Worm (Caenorhabditis elegans) whole organism, L4 larva: Measurements from ENCODE around the gene pqn-18.

ENCODE experiments used
- D1046.2 ChIP-seq: fragments of 200-800 bp; sonication (Bioruptor generic); IDR thresholded peaks from 2 replicates; pipeline ENCODE4 v1.3.6; 2022; ENCODE audit warnings: missing genetic modification characterization, missing compliant biosample characterization
- F26F4.8 ChIP-seq: fragments of 200-800 bp; sonication (Bioruptor generic); conservative IDR thresholded peaks from 2 replicates; pipeline ENCODE4 v1.3.6; 2022; ENCODE audit warnings: missing genetic modification characterization, missing compliant biosample characterization
- F44E2.7 ChIP-seq: fragments of 200-800 bp; sonication (Bioruptor generic); IDR thresholded peaks from 2 replicates; pipeline ENCODE4 v2.1.2; 2022; ENCODE audit warnings: missing genetic modification characterization, missing compliant biosample characterization
- F49E8.2 ChIP-seq: sonication (generic microtip); optimal IDR thresholded peaks from 2 replicates; lab custom pipeline; 2016; ENCODE audit warnings: missing compliant biosample characterization, mild to moderate bottlenecking, missing genetic modification characterization, borderline replicate concordance
- R02D3.7 ChIP-seq: fragments of 150-350 bp; sonication (generic microtip); optimal IDR thresholded peaks from 3 replicates; lab custom pipeline; 2014; ENCODE audit warnings: missing biosample characterization, missing genetic modification characterization
- Y105C5A.15 ChIP-seq: fragments of 200-800 bp; sonication (Bioruptor generic); IDR thresholded peaks from 2 replicates; pipeline ENCODE4 v1.3.6; 2022; ENCODE audit warnings: missing genetic modification characterization, missing compliant biosample characterization
- aly-2 ChIP-seq: sonication (generic microtip); optimal IDR thresholded peaks from 2 replicates; lab custom pipeline; 2018; ENCODE audit warnings: missing biosample characterization, missing genetic modification characterization
- arid-1 ChIP-seq: fragments of 200-800 bp; sonication (Bioruptor generic); conservative IDR thresholded peaks from 2 replicates; pipeline ENCODE4 v1.3.6; 2022; ENCODE audit warnings: missing genetic modification reagents, missing genetic modification characterization, missing compliant biosample characterization
- attf-4 ChIP-seq: sonication (generic microtip); optimal IDR thresholded peaks from 3 replicates; lab custom pipeline; 2017; ENCODE audit warnings: missing biosample characterization, missing genetic modification characterization
- ceh-28 ChIP-seq: fragments of 150-350 bp; optimal IDR thresholded peaks from 2 replicates; lab custom pipeline; 2014; ENCODE audit warnings: missing biosample characterization, missing genetic modification reagents, missing genetic modification characterization
- ceh-32 ChIP-seq: sonication (generic microtip); optimal IDR thresholded peaks from 2 replicates; lab custom pipeline; 2016; ENCODE audit warnings: mild to moderate bottlenecking, missing genetic modification characterization, missing compliant biosample characterization; ENCODE audit not compliant: poor library complexity
- ceh-82 ChIP-seq: sonication (generic microtip); optimal IDR thresholded peaks from 2 replicates; lab custom pipeline; 2017; ENCODE audit warnings: missing biosample characterization, missing genetic modification characterization
- cey-2 ChIP-seq: sonication (generic microtip); optimal IDR thresholded peaks from 3 replicates; lab custom pipeline; 2017; ENCODE audit warnings: missing genetic modification characterization, mild to moderate bottlenecking, missing compliant biosample characterization, antibody characterized with exemption, borderline replicate concordance; ENCODE audit not compliant: insufficient read depth
- ctbp-1 ChIP-seq: fragments of 200-800 bp; sonication (Bioruptor generic); IDR thresholded peaks from 2 replicates; pipeline ENCODE4 v1.3.6; 2022; ENCODE audit warnings: missing genetic modification reagents, missing genetic modification characterization, missing compliant biosample characterization
- daf-12 ChIP-seq: fragments of 150-350 bp; optimal IDR thresholded peaks from 2 replicates; lab custom pipeline; 2014; ENCODE audit warnings: missing biosample characterization, missing genetic modification reagents, missing genetic modification characterization
- daf-16 ChIP-seq, 3 experiments: sonication (generic microtip); optimal IDR thresholded peaks; 2 replicates each; lab custom pipeline; 2016 to 2017; ENCODE audit warnings: missing genetic modification characterization in 3 of 3, missing genetic modification reagents in 3 of 3, mild to moderate bottlenecking in 2 of 3, missing compliant biosample characterization in 2 of 3, missing biosample characterization in 1 of 3, moderate library complexity in 1 of 3
- daf-8 ChIP-seq: fragments of 200-800 bp; sonication (Bioruptor generic); IDR thresholded peaks from 2 replicates; pipeline ENCODE4 v1.3.6; 2022; ENCODE audit warnings: missing genetic modification characterization, missing compliant biosample characterization
- dmd-6 ChIP-seq: fragments of 200-800 bp; sonication (Bioruptor generic); IDR thresholded peaks from 2 replicates; pipeline ENCODE4 v1.3.6; 2022; ENCODE audit warnings: missing genetic modification reagents, missing genetic modification characterization, missing compliant biosample characterization
- dmd-9 ChIP-seq: fragments of 200-800 bp; sonication (Bioruptor generic); IDR thresholded peaks from 2 replicates; pipeline ENCODE4 v1.3.6; 2022; ENCODE audit warnings: missing genetic modification reagents, missing genetic modification characterization, missing compliant biosample characterization
- dve-1 ChIP-seq: sonication (generic microtip); optimal IDR thresholded peaks from 2 replicates; lab custom pipeline; 2017; ENCODE audit warnings: antibody characterized with exemption, mild to moderate bottlenecking, missing genetic modification characterization, missing compliant biosample characterization; ENCODE audit not compliant: insufficient read depth
- fkh-10 ChIP-seq: fragments of 150-350 bp; optimal IDR thresholded peaks from 2 replicates; lab custom pipeline; 2014; ENCODE audit warnings: missing biosample characterization, missing genetic modification reagents, missing genetic modification characterization
- hif-1 ChIP-seq, 2 experiments: sonication (generic microtip); optimal IDR thresholded peaks; 2 replicates each; lab custom pipeline; 2016 to 2017; ENCODE audit warnings: missing compliant biosample characterization in 2 of 2, missing genetic modification characterization in 2 of 2, missing genetic modification reagents in 2 of 2, missing genotype in 2 of 2, mild to moderate bottlenecking in 1 of 2
- hlh-30 ChIP-seq: sonication (generic microtip); optimal IDR thresholded peaks from 2 replicates; lab custom pipeline; 2017; ENCODE audit warnings: antibody characterized with exemption, mild to moderate bottlenecking, missing genetic modification characterization, missing compliant biosample characterization; ENCODE audit not compliant: insufficient read depth
- lin-38 ChIP-seq: fragments of 200-800 bp; sonication (Bioruptor generic); IDR thresholded peaks from 2 replicates; pipeline ENCODE4 v1.3.6; 2022; ENCODE audit warnings: missing genetic modification reagents, missing genetic modification characterization, missing compliant biosample characterization
- lin-39 ChIP-seq: fragments of 150-350 bp; optimal IDR thresholded peaks from 2 replicates; lab custom pipeline; 2014; ENCODE audit warnings: missing biosample characterization, missing genetic modification reagents, missing genetic modification characterization
- madf-5 ChIP-seq, 2 experiments: fragments of 200-800 bp; sonication (Bioruptor generic); IDR thresholded peaks; 2 replicates each; pipeline ENCODE4 v1.3.6; 2022; ENCODE audit warnings: missing compliant biosample characterization in 2 of 2, missing genetic modification characterization in 2 of 2
- mdt-29 ChIP-seq: fragments of 200-800 bp; sonication (Bioruptor generic); IDR thresholded peaks from 2 replicates; pipeline ENCODE4 v1.3.6; 2022; ENCODE audit warnings: missing genetic modification reagents, missing genetic modification characterization, missing compliant biosample characterization
- mes-2 ChIP-seq: sonication (generic microtip); optimal IDR thresholded peaks from 2 replicates; lab custom pipeline; 2016; ENCODE audit warnings: missing genotype, mild to moderate bottlenecking, missing genetic modification characterization, missing compliant biosample characterization; ENCODE audit not compliant: poor library complexity, severe bottlenecking
- mxl-2 ChIP-seq: fragments of 200-800 bp; sonication (Bioruptor generic); conservative IDR thresholded peaks from 2 replicates; pipeline ENCODE4 v1.3.6; 2022; ENCODE audit warnings: missing genetic modification reagents, missing genetic modification characterization, missing compliant biosample characterization
- nhr-10 ChIP-seq: fragments of 150-350 bp; optimal IDR thresholded peaks from 2 replicates; lab custom pipeline; 2014; ENCODE audit warnings: missing biosample characterization, missing genetic modification characterization
- nhr-102 ChIP-seq: sonication (generic microtip); optimal IDR thresholded peaks from 2 replicates; lab custom pipeline; 2016; ENCODE audit warnings: mild to moderate bottlenecking, missing genetic modification characterization, moderate library complexity, missing compliant biosample characterization
- nhr-25 ChIP-seq: sonication (generic microtip); optimal IDR thresholded peaks from 2 replicates; lab custom pipeline; 2017; ENCODE audit warnings: missing genetic modification characterization, mild to moderate bottlenecking, missing compliant biosample characterization, antibody characterized with exemption, moderate library complexity, borderline replicate concordance; ENCODE audit not compliant: insufficient read depth
- nhr-41 ChIP-seq: fragments of 200-800 bp; sonication (Bioruptor generic); IDR thresholded peaks from 2 replicates; pipeline ENCODE4 v1.3.6; 2022; ENCODE audit warnings: missing genetic modification reagents, missing genetic modification characterization, missing compliant biosample characterization
- nhr-76 ChIP-seq: fragments of 150-350 bp; optimal IDR thresholded peaks from 2 replicates; lab custom pipeline; 2014; ENCODE audit warnings: missing biosample characterization, missing genetic modification characterization
- pha-4 ChIP-seq, 2 experiments: fragments of 150-350 bp in 1 of 2; fragments of 200-800 bp in 1 of 2; sonication (Bioruptor generic) in 1 of 2; IDR thresholded peaks in 1 of 2; optimal IDR thresholded peaks in 1 of 2; 2 replicates each; pipeline versions ENCODE4 v1.3.6 to Lab custom; 2014 to 2022; ENCODE audit warnings: missing genetic modification characterization in 2 of 2, missing genetic modification reagents in 2 of 2, missing biosample characterization in 1 of 2, missing compliant biosample characterization in 1 of 2
- php-3 ChIP-seq: fragments of 200-800 bp; sonication (Bioruptor generic); IDR thresholded peaks from 2 replicates; pipeline ENCODE4 v1.3.6; 2022; ENCODE audit warnings: missing genetic modification reagents, missing genetic modification characterization, missing compliant biosample characterization
- pqm-1 ChIP-seq: sonication (generic microtip); optimal IDR thresholded peaks from 2 replicates; lab custom pipeline; 2017; ENCODE audit warnings: missing biosample characterization, missing genetic modification characterization
- rbr-2 ChIP-seq: sonication (generic microtip); optimal IDR thresholded peaks from 2 replicates; lab custom pipeline; 2016; ENCODE audit warnings: missing genotype, missing genetic modification characterization, missing compliant biosample characterization
- sdz-12 ChIP-seq: fragments of 200-800 bp; sonication (Bioruptor generic); optimal IDR thresholded peaks from 2 replicates; lab custom pipeline; 2018; ENCODE audit warnings: mild to moderate bottlenecking, missing genetic modification characterization, missing compliant biosample characterization
- set-16 ChIP-seq: fragments of 200-800 bp; sonication (Bioruptor generic); IDR thresholded peaks from 2 replicates; pipeline ENCODE4 v1.3.6; 2022; ENCODE audit warnings: missing genetic modification reagents, missing genetic modification characterization, missing compliant biosample characterization
- snpc-4 ChIP-seq: fragments of 150-350 bp; optimal IDR thresholded peaks from 2 replicates; lab custom pipeline; 2014; ENCODE audit warnings: missing biosample characterization, missing genetic modification characterization
- spr-3 ChIP-seq: fragments of 200-800 bp; sonication (Bioruptor generic); optimal IDR thresholded peaks from 2 replicates; lab custom pipeline; 2018; ENCODE audit warnings: mild to moderate bottlenecking, missing genetic modification characterization, missing compliant biosample characterization
- tra-1 ChIP-seq: fragments of 200-800 bp; sonication (Bioruptor generic); IDR thresholded peaks from 2 replicates; pipeline ENCODE4 v1.3.6; 2022; ENCODE audit warnings: missing genetic modification reagents, missing genetic modification characterization, missing compliant biosample characterization
- unc-130 ChIP-seq: sonication (generic microtip); optimal IDR thresholded peaks from 2 replicates; lab custom pipeline; 2016; ENCODE audit warnings: missing genetic modification reagents, missing genetic modification characterization, missing compliant biosample characterization
- vab-7 ChIP-seq: fragments of 200-800 bp; sonication (Bioruptor generic); IDR thresholded peaks from 2 replicates; pipeline ENCODE4 v1.3.6; 2022; ENCODE audit warnings: missing genetic modification reagents, missing genetic modification characterization, missing compliant biosample characterization
- zfp-2 ChIP-seq: sonication (generic microtip); optimal IDR thresholded peaks from 2 replicates; lab custom pipeline; 2016; ENCODE audit warnings: mild to moderate bottlenecking, missing genetic modification characterization, missing compliant biosample characterization
- zfp-3 ChIP-seq: fragments of 200-800 bp; sonication (Bioruptor generic); conservative IDR thresholded peaks from 2 replicates; pipeline ENCODE4 v1.3.6; 2022; ENCODE audit warnings: missing genetic modification reagents, missing genetic modification characterization, missing compliant biosample characterization
- zip-2 ChIP-seq: fragments of 150-350 bp; optimal IDR thresholded peaks from 2 replicates; lab custom pipeline; 2014; ENCODE audit warnings: missing biosample characterization, missing genetic modification characterization
- ztf-11 ChIP-seq: fragments of 150-350 bp; optimal IDR thresholded peaks from 2 replicates; lab custom pipeline; 2014; ENCODE audit warnings: missing biosample characterization, missing genetic modification characterization

The pqn-18 gene

ce11 chrX:12942296-12942695 is 34.7 kb downstream of the pqn-18 start (continued):
- TF ChIP-seq F26F4.8 (GFP tag; lab: Robert Waterston, UW) = no peak
- no peak for TF ChIP-seq tra-1 (GFP tag; lab: Robert Waterston, UW)
- no peak for TF ChIP-seq zip-2 (tag; lab: Kevin White, UChicago)
- no peak for TF ChIP-seq D1046.2
- no peak for TF ChIP-seq fkh-10 (GFP tag; lab: Kevin White, UChicago)
- TF ChIP-seq nhr-76 (tag; lab: Kevin White, UChicago) = no peak
- TF ChIP-seq arid-1 (GFP tag; lab: Robert Waterston, UW) = no peak
- TF ChIP-seq mdt-29 (GFP tag; lab: Robert Waterston, UW) = no peak
- no peak for TF ChIP-seq sdz-12 (GFP tag; lab: Kevin White, UChicago)
- no peak for TF ChIP-seq F44E2.7 (GFP tag; lab: Robert Waterston, UW)
- TF ChIP-seq pqm-1 = no peak
- no peak for TF ChIP-seq zfp-2 (tag; lab: Kevin White, UChicago)
- no peak for TF ChIP-seq F49E8.2 (tag; lab: Kevin White, UChicago)
- TF ChIP-seq cey-2 (tag; lab: Kevin White, UChicago) = no peak
- no peak for TF ChIP-seq lin-39
- TF ChIP-seq madf-5 (GFP tag; IDR thresholded peaks at IDR 0.05; lab: Robert Waterston, UW) = 0 out of 4 replicates have a peak, but pooled peaks of 1 of the 2 experiments have one; percentile 17
- no peak for TF ChIP-seq php-3
- TF ChIP-seq nhr-41 (GFP tag; lab: Robert Waterston, UW) = no peak
- no peak for TF ChIP-seq aly-2
- TF ChIP-seq snpc-4 (tag; lab: Kevin White, UChicago) = no peak
- TF ChIP-seq daf-8 = no peak
- no peak for TF ChIP-seq rbr-2 (tag; lab: Kevin White, UChicago)
- no peak for TF ChIP-seq mxl-2 (GFP tag; lab: Robert Waterston, UW)
- TF ChIP-seq unc-130 (GFP tag; lab: Kevin White, UChicago) = no peak
- no peak for TF ChIP-seq ztf-11 (tag; lab: Kevin White, UChicago)
- TF ChIP-seq daf-12 = no peak
- no peak for TF ChIP-seq nhr-10
- TF ChIP-seq dmd-9 (GFP tag; lab: Robert Waterston, UW) = no peak
- no peak for TF ChIP-seq Y105C5A.15 (GFP tag; lab: Robert Waterston, UW)
- TF ChIP-seq mes-2 = no peak
- no peak for TF ChIP-seq hif-1 (tag; optimal IDR thresholded peaks at IDR 0.05; lab: Kevin White, UChicago)
- no peak for TF ChIP-seq ceh-82
- TF ChIP-seq zfp-3 (GFP tag; lab: Robert Waterston, UW) = no peak
- TF ChIP-seq dve-1 (tag; lab: Kevin White, UChicago) = no peak
- no peak for TF ChIP-seq spr-3 (GFP tag; lab: Kevin White, UChicago)
- TF ChIP-seq vab-7 (GFP tag; lab: Robert Waterston, UW) = peak; percentile 46; the same call in 1 of the 2 replicates
- TF ChIP-seq pha-4 (GFP tag; IDR thresholded peaks at IDR 0.05; lab: Robert Waterston, UW) = no peak; the same call in 1 of the 2 replicates
- TF ChIP-seq pha-4 (tag; optimal IDR thresholded peaks at IDR 0.05; lab: Kevin White, UChicago) = no peak
- peak; percentile 35; the same call in 1 of the 2 replicates for TF ChIP-seq dmd-6
- TF ChIP-seq ceh-28 (tag; lab: Kevin White, UChicago) = no peak
- no peak for TF ChIP-seq hlh-30
- TF ChIP-seq nhr-25 (tag; lab: Kevin White, UChicago) = no peak
- no peak for TF ChIP-seq nhr-102 (tag; lab: Kevin White, UChicago)
- TF ChIP-seq daf-16 (GFP tag; optimal IDR thresholded peaks at IDR 0.05; lab: Kevin White, UChicago) = no peak
- TF ChIP-seq daf-16 (tag; optimal IDR thresholded peaks at IDR 0.05; lab: Kevin White, UChicago) = peak; percentile 47
- no peak for TF ChIP-seq attf-4
- TF ChIP-seq lin-38 (GFP tag; lab: Robert Waterston, UW) = peak; percentile 57
- TF ChIP-seq ctbp-1 (GFP tag; lab: Robert Waterston, UW) = no peak
- no peak for TF ChIP-seq R02D3.7 (tag; lab: Kevin White, UChicago)
- no peak for TF ChIP-seq ceh-32 (tag; lab: Kevin White, UChicago)
- TF ChIP-seq set-16 (GFP tag; lab: Robert Waterston, UW) = no peak
